Worm (Caenorhabditis elegans): ENCODE data around the gene pph-4.2.

The pph-4.2 gene

ce11 chrIII:12411668-12412067 lies 34.6 kb upstream of the pph-4.2 start:
- no peak for TF ChIP-seq daf-19 (GFP tag; conservative IDR thresholded peaks at IDR 0.05)
- no peak for TF ChIP-seq ZK337.2 (GFP tag; IDR thresholded peaks at IDR 0.05)
- peak; percentile 15 for TF ChIP-seq aha-1 (tag)
- TF ChIP-seq ceh-28 (tag; optimal IDR thresholded peaks at IDR 0.05): peak; percentile 92
- no peak for TF ChIP-seq tra-1 (GFP tag; IDR thresholded peaks at IDR 0.05)
- no peak for TF ChIP-seq nhr-237 (tag; optimal IDR thresholded peaks at IDR 0.05)

DNA sequence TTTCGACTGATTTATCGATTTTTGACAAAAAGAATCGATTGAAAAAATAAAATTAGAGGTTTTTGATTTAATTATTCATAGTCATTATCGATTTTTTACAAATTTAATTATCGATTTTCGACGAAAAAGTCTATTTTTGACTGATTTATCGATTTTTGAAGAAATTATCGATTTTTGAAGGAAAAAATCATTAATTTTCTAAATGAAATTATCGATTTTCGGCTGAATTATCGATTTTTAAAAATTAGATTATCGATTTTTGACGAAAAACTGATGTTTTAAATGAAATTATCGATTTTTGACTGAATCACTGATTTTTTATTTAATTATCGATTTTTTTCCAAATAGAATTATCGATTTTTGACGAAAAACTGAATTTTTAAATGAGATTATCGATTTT lies 34.0 kb upstream of the pph-4.2 start:
- TF ChIP-seq ceh-28 (tag; optimal IDR thresholded peaks at IDR 0.05) (peak; percentile 91), arid-1 (GFP tag; conservative IDR thresholded peaks at IDR 0.05) (no peak)

- TF ChIP-seq duxl-1 (tag; optimal IDR thresholded peaks at IDR 0.05; ENCODE audit: poor library complexity) (no peak), ceh-28 (tag; optimal IDR thresholded peaks at IDR 0.05) (peak; percentile 88)
Observed at ce11 chrIII:12410304-12410703, 33.3 kb upstream of the pph-4.2 start.

DNA sequence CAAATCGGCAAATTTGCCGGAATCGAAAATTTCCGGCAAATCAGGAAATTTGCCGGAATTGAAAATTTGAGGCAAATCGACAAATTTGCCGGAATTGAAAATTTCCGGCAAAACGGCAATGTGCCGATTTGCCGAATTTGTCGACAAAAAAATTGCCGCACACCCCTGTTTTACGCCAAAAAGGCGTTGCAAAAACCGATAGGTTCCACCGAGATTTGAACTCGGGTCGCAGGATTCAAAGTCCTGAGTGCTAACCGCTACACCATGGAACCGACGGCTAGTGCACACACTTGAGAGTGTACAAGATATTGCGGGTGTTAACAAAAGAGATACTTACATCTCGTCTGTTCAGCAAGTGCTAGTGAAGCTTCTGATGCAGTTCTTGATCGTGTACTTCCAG lies 22.7 kb upstream of the pph-4.2 start:
- peak in 1 of 2 experiments; percentile 59; a peak in 1 of 4 replicates for TF ChIP-seq madf-5 (GFP tag; IDR thresholded peaks at IDR 0.05)
- TF ChIP-seq zfp-2 (tag; optimal IDR thresholded peaks at IDR 0.05): peak; percentile 7
- peak; percentile 15 for TF ChIP-seq spr-3 (GFP tag; optimal IDR thresholded peaks at IDR 0.05)
- TF ChIP-seq lsy-2 (tag; optimal IDR thresholded peaks at IDR 0.05): no peak
- 0 out of 2 replicates have a peak, but pooled peaks have one; percentile 16 for TF ChIP-seq lin-29 (GFP tag; IDR thresholded peaks at IDR 0.05)
- peak; percentile 68 for TF ChIP-seq hmg-1.1 (GFP tag; IDR thresholded peaks at IDR 0.05)
- TF ChIP-seq unc-62 (GFP tag; optimal IDR thresholded peaks at IDR 0.05 in 1 of 2): peak in 1 of 2 experiments; percentile 62
- TF ChIP-seq unc-62 (tag; optimal IDR thresholded peaks at IDR 0.05): no peak
- TF ChIP-seq hlh-11 (tag; optimal IDR thresholded peaks at IDR 0.05): no peak
- peak; percentile 61 for TF ChIP-seq mes-2 (tag; optimal IDR thresholded peaks at IDR 0.05; ENCODE audit: poor library complexity, severe bottlenecking)
- 0 out of 2 replicates have a peak, but pooled peaks have one; percentile 56 for TF ChIP-seq D1046.2 (GFP tag; IDR thresholded peaks at IDR 0.05)
- 0 out of 2 replicates have a peak, but pooled peaks have one; percentile 7 for TF ChIP-seq nhr-42 (GFP tag; IDR thresholded peaks at IDR 0.05)
- TF ChIP-seq lim-7 (GFP tag; IDR thresholded peaks at IDR 0.05): peak; percentile 75
- peak; percentile 51; the same call in 1 of the 2 replicates for TF ChIP-seq dmd-9 (GFP tag; IDR thresholded peaks at IDR 0.05)
- no peak for TF ChIP-seq mdl-1 (tag; optimal IDR thresholded peaks at IDR 0.05)
- peak; percentile 43; the same call in 1 of the 2 replicates for TF ChIP-seq madf-9 (GFP tag; conservative IDR thresholded peaks at IDR 0.05)
- TF ChIP-seq lin-13 (GFP tag; optimal IDR thresholded peaks at IDR 0.05): no peak
- TF ChIP-seq vab-7 (GFP tag; IDR thresholded peaks at IDR 0.05): peak; percentile 59
- TF ChIP-seq cey-2 (tag; optimal IDR thresholded peaks at IDR 0.05; ENCODE audit: borderline replicate concordance, insufficient read depth): no peak
- TF ChIP-seq F44E2.7 (GFP tag; IDR thresholded peaks at IDR 0.05): 0 out of 2 replicates have a peak, but pooled peaks have one; percentile 13
- peak; percentile 59; the same call in 1 of the 2 replicates for TF ChIP-seq arid-1 (GFP tag; conservative IDR thresholded peaks at IDR 0.05)
- peak; percentile 25; the same call in 1 of the 2 replicates for TF ChIP-seq dmd-6 (GFP tag; IDR thresholded peaks at IDR 0.05)
- TF ChIP-seq Y75B8A.6 (GFP tag; IDR thresholded peaks at IDR 0.05): no peak
- peak; percentile 37; the same call in 1 of the 2 replicates for TF ChIP-seq snpc-1.2 (GFP tag; IDR thresholded peaks at IDR 0.05)
- TF ChIP-seq lin-38 (GFP tag; IDR thresholded peaks at IDR 0.05): peak; percentile 72
- TF ChIP-seq T26A8.4 (GFP tag; IDR thresholded peaks at IDR 0.05): peak; percentile 53
- TF ChIP-seq pha-4 (GFP tag; IDR thresholded peaks at IDR 0.05): peak; percentile 61; the same call in 1 of the 2 replicates
- TF ChIP-seq pha-4 (tag; optimal IDR thresholded peaks at IDR 0.05): no peak
- TF ChIP-seq saeg-2 (GFP tag; IDR thresholded peaks at IDR 0.05): no peak
- 0 out of 2 replicates have a peak, but pooled peaks have one; percentile 50 for TF ChIP-seq dmd-8 (GFP tag; IDR thresholded peaks at IDR 0.05)
- TF ChIP-seq hlh-30 (tag; optimal IDR thresholded peaks at IDR 0.05; ENCODE audit: insufficient read depth): peak; percentile 4
- 0 out of 2 replicates have a peak, but pooled peaks have one; percentile 21 for TF ChIP-seq mdt-29 (GFP tag; IDR thresholded peaks at IDR 0.05)
- peak; percentile 39 for TF ChIP-seq mxl-3 (GFP tag; optimal IDR thresholded peaks at IDR 0.05)
- no peak for TF ChIP-seq nhr-76 (tag; optimal IDR thresholded peaks at IDR 0.05)
- TF ChIP-seq daf-16 (GFP tag; optimal IDR thresholded peaks at IDR 0.05): peak in 1 of 2 experiments; percentile 20
- TF ChIP-seq daf-16 (tag; optimal IDR thresholded peaks at IDR 0.05): no peak
- TF ChIP-seq dpl-1 (GFP tag; optimal IDR thresholded peaks at IDR 0.05): no peak

All from whole organism, L4 larva.